Worm (Caenorhabditis elegans) whole organism, midembryonic: ENCODE data around the gene ccch-5.

ENCODE experiments used
- T22C8.4 ChIP-seq: fragments of 200-800 bp; sonication (Bioruptor generic); IDR thresholded peaks from 2 replicates; pipeline ENCODE4 v1.3.6; 2022; ENCODE audit warnings: missing genetic modification characterization, missing compliant biosample characterization
- cog-1 ChIP-seq: sonication (generic microtip); optimal IDR thresholded peaks from 2 replicates; lab custom pipeline; 2016; ENCODE audit warnings: missing genetic modification characterization, missing compliant biosample characterization
- flt-1 ChIP-seq: fragments of 200-800 bp; sonication (Bioruptor generic); IDR thresholded peaks from 2 replicates; pipeline ENCODE4 v1.3.6; 2022; ENCODE audit warnings: missing genetic modification characterization, missing compliant biosample characterization
- klf-2 ChIP-seq: fragments of 200-800 bp; sonication (Bioruptor generic); conservative IDR thresholded peaks from 2 replicates; pipeline ENCODE4 v1.3.6; 2022; ENCODE audit warnings: missing genetic modification reagents, missing genetic modification characterization, missing compliant biosample characterization
- med-1 ChIP-seq: sonication (generic microtip); optimal IDR thresholded peaks from 2 replicates; lab custom pipeline; 2017; ENCODE audit warnings: missing genetic modification characterization, mild to moderate bottlenecking, missing compliant biosample characterization, antibody characterized with exemption, missing genetic modification reagents; ENCODE audit not compliant: insufficient read depth
- ref-1 ChIP-seq: fragments of 200-800 bp; sonication (Bioruptor generic); conservative IDR thresholded peaks from 2 replicates; pipeline ENCODE4 v1.3.6; 2022; ENCODE audit warnings: missing genetic modification reagents, missing genetic modification characterization, missing compliant biosample characterization
- tab-1 ChIP-seq: fragments of 200-800 bp; sonication (Bioruptor generic); IDR thresholded peaks from 2 replicates; pipeline ENCODE4 v1.3.6; 2022; ENCODE audit warnings: missing genetic modification characterization, missing compliant biosample characterization
- ztf-23 ChIP-seq: fragments of 200-800 bp; sonication (Bioruptor generic); IDR thresholded peaks from 2 replicates; pipeline ENCODE4 v1.3.6; 2022; ENCODE audit warnings: missing genetic modification reagents, missing genetic modification characterization, missing compliant biosample characterization
- ztf-29 ChIP-seq: fragments of 200-800 bp; sonication (Bioruptor generic); IDR thresholded peaks from 2 replicates; pipeline ENCODE4 v1.3.6; 2022; ENCODE audit warnings: missing genetic modification reagents, missing genetic modification characterization, missing compliant biosample characterization

Gene ccch-5

DNA sequence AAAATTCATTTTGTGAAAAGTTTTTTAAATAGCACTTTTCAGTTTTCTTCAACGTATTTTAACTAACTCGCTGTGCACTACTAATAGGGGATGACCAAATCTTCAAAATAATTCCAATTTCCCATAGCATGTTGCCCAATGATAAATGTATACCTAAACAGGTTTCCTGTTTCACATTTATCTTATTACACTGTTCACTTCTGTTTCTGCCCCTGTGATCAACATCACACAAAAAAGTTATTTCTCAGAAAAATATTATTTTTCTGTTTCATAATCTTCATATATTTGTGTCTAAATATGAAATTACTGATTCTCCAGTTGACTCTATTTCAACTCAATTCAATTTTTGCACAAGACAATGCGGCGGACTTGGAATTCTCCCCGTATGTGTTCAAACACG is 31.1 kb downstream of the ccch-5 start, which contains the start of gene Y41E3.22:
Gene Y41E3.22, plus strand, starts transcription at position 243 of the 400 bp plus-strand sequence.
- no peak for TF ChIP-seq med-1 (GFP tag; lab: Kevin White, UChicago)
- no peak for TF ChIP-seq klf-2 (GFP tag; lab: Robert Waterston, UW)
- TF ChIP-seq cog-1 (tag; lab: Kevin White, UChicago): no peak
- no peak for TF ChIP-seq ztf-29 (GFP tag; lab: Robert Waterston, UW)
- no peak for TF ChIP-seq ref-1 (GFP tag; lab: Robert Waterston, UW)
- TF ChIP-seq flt-1 (GFP tag; lab: Robert Waterston, UW): no peak
- no peak for TF ChIP-seq ztf-23
- TF ChIP-seq T22C8.4 (GFP tag; lab: Robert Waterston, UW): no peak
- TF ChIP-seq tab-1 (GFP tag; lab: Robert Waterston, UW): no peak

DNA sequence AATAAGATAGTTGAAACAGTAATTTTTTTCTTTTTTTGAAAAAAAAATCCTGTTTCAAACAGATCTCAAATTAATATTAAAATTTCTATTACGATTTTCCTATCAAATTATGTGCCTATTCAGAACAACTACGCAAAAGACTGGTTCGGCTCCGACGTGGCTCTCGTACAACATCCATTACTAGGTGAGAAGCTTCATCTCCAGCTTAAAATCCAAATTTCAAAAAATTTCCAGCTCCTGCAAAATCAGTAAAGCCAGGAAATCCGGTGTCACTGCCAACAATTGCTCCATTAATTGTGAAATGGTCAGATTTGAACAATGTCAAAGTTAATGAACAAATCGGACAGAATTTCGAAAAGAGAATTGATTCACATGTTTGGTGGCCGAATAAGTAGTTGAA is 34.4 kb downstream of the ccch-5 start:
- no peak for TF ChIP-seq ztf-23
- TF ChIP-seq ztf-29 (GFP tag; lab: Robert Waterston, UW): no peak
- no peak for TF ChIP-seq T22C8.4 (GFP tag; lab: Robert Waterston, UW)
- TF ChIP-seq tab-1 (GFP tag; lab: Robert Waterston, UW): no peak
- TF ChIP-seq med-1 (GFP tag; lab: Kevin White, UChicago): no peak
- no peak for TF ChIP-seq cog-1 (tag; lab: Kevin White, UChicago)
- TF ChIP-seq ref-1 (GFP tag; lab: Robert Waterston, UW): no peak
- no peak for TF ChIP-seq klf-2 (GFP tag; lab: Robert Waterston, UW)
- TF ChIP-seq flt-1 (GFP tag; lab: Robert Waterston, UW): no peak

DNA sequence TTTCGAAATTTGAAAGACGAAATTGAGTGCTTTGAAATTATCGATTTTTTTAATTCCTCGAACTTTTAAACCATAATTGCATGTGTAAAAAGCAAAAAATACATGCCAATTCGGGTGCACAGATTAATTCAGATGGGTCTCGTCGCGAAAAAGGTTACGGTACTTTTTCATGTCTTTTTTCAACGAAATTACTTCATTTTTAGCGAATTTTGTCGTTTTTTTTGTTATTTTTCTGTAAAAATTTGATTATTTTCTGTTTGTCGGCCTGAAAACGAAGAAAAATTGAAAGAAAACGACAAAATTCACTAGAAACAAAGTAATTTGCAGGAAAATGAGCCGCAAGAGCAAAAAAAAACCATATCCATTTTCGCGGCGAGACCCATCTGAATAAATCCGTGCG is 35.4 kb downstream of the ccch-5 start:
- no peak for TF ChIP-seq med-1 (GFP tag; lab: Kevin White, UChicago)
- TF ChIP-seq ref-1 (GFP tag; lab: Robert Waterston, UW): no peak
- TF ChIP-seq klf-2 (GFP tag; lab: Robert Waterston, UW): no peak
- TF ChIP-seq tab-1 (GFP tag; lab: Robert Waterston, UW): no peak
- no peak for TF ChIP-seq flt-1 (GFP tag; lab: Robert Waterston, UW)
- no peak for TF ChIP-seq cog-1 (tag; lab: Kevin White, UChicago)
- TF ChIP-seq ztf-23: no peak
- TF ChIP-seq ztf-29 (GFP tag; lab: Robert Waterston, UW): no peak
- no peak for TF ChIP-seq T22C8.4 (GFP tag; lab: Robert Waterston, UW)

DNA sequence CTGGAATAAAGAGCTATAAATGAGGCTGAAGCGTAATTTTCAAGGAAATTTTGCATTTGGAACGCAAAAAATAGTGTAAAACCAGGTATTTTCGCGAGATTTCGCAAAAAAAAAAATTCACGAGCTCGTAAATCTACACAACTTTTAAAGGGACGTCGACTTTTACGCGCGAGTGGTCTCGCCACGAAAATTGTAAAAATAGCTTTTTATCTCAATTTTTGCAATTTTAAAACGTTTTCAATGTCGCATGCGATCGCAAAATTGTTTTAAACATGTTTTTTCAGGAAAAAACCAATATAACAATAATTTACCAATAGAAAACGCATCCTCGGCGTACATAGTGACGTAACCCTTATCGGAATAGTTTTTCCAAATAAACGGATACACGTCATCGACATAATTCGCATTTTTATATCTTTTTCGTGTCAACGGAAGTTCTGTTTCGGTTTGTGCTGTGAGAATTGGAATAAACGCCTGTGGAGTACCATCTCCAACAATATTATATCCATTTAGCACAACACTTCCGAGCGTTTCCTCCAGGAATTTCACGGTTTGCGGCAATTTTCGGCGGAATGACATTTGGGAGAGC is 37.4 kb downstream of the ccch-5 start:
- TF ChIP-seq ztf-23 (no peak), med-1 (GFP tag; lab: Kevin White, UChicago) (no peak), flt-1 (GFP tag; lab: Robert Waterston, UW) (no peak), ztf-29 (GFP tag; lab: Robert Waterston, UW) (no peak), klf-2 (GFP tag; lab: Robert Waterston, UW) (no peak)

DNA sequence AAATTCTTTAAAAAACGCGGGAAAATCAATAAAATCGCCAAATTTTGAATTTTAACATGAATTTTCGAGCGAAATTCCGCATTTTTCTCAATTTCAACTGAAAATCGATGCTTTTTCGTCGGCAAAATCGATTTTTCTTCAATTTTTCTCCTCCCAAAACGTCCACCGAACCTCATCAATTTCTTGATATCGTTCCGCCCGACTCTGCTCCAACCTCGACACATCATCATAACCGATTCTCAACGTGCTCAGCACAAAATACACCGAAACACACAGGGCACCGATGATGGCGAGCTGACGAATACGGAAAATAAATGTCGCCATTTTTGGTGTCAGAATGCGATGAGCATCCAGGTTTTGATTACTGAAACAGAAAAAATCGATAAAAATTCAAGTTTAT is 39.1 kb downstream of the ccch-5 start, which contains the start of gene Y41E3.1:
Gene Y41E3.1, minus strand, starts transcription at position 324 of the 400 bp plus-strand sequence.
- TF ChIP-seq flt-1 (GFP tag; lab: Robert Waterston, UW) (no peak), ref-1 (GFP tag; lab: Robert Waterston, UW) (no peak), tab-1 (GFP tag; lab: Robert Waterston, UW) (no peak), med-1 (GFP tag; lab: Kevin White, UChicago) (no peak), ztf-29 (GFP tag; lab: Robert Waterston, UW) (no peak), cog-1 (tag; lab: Kevin White, UChicago) (no peak), ztf-23 (no peak), klf-2 (GFP tag; lab: Robert Waterston, UW) (no peak), T22C8.4 (GFP tag; lab: Robert Waterston, UW) (no peak)

DNA sequence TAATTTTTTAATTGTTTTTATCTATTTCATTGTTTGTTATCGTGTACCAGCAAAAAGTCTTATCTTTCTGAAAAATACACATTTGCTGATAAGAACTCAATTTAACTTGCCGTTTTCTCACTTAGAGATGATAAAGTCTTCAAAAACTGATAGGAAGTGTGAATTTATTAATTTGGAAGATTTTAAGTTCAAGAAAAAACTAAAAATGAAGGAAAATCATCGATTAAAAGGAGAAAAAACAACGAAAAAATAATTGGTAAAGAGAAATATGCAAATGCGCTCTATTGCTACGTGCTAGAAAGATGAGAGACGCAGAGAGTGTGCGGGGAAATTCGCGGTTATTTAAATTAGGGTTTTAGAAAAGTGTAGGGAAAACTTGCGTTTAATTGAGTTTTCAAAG is 40.0 kb downstream of the ccch-5 start:
- TF ChIP-seq med-1 (GFP tag; lab: Kevin White, UChicago) (no peak), ref-1 (GFP tag; lab: Robert Waterston, UW) (no peak), T22C8.4 (GFP tag; lab: Robert Waterston, UW) (no peak), flt-1 (GFP tag; lab: Robert Waterston, UW) (no peak), tab-1 (GFP tag; lab: Robert Waterston, UW) (no peak), ztf-29 (GFP tag; lab: Robert Waterston, UW) (no peak), klf-2 (GFP tag; lab: Robert Waterston, UW) (no peak)

DNA sequence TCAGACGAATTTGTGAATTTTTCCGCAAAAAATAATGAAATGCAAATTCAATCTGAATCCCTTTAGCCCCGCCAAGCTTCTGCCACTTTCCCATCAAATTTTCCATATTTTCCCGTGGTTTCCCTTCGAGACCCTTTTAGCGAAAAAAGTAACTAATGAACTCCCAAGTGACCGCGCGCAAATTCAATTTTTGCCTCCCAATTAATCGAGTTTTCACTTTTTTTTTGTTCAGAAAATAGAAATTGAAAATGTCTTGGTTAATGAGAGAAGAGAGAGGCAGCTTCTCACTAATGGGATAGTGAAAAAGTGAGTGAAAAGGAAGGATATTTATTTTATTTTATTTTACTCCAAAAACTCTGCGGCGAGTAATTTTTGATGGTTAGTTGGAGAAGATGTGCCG is 40.7 kb downstream of the ccch-5 start:
- TF ChIP-seq ztf-23 (no peak), med-1 (GFP tag; lab: Kevin White, UChicago) (no peak), tab-1 (GFP tag; lab: Robert Waterston, UW) (no peak), ztf-29 (GFP tag; lab: Robert Waterston, UW) (no peak), T22C8.4 (GFP tag; lab: Robert Waterston, UW) (no peak), klf-2 (GFP tag; lab: Robert Waterston, UW) (no peak), cog-1 (tag; lab: Kevin White, UChicago) (no peak), flt-1 (GFP tag; lab: Robert Waterston, UW) (no peak), ref-1 (GFP tag; lab: Robert Waterston, UW) (no peak)
